Worm (Caenorhabditis elegans) whole organism, L2 larva: ENCODE data around the gene F38B7.17.

Experiments used
- C34F6.9 ChIP-seq: fragments of 150-350 bp; optimal IDR thresholded peaks from 2 replicates; lab custom pipeline; 2014; ENCODE audit warnings: missing biosample characterization, missing genetic modification characterization
- F13H6.1 ChIP-seq: sonication (generic microtip); optimal IDR thresholded peaks from 2 replicates; lab custom pipeline; 2016; ENCODE audit warnings: missing genetic modification characterization, missing compliant biosample characterization
- Y55F3AM.14 ChIP-seq: fragments of 200-800 bp; sonication (Bioruptor generic); optimal IDR thresholded peaks from 2 replicates; lab custom pipeline; 2018; ENCODE audit warnings: mild to moderate bottlenecking, missing genetic modification characterization, missing compliant biosample characterization
- alr-1 ChIP-seq: fragments of 150-350 bp; optimal IDR thresholded peaks from 2 replicates; lab custom pipeline; 2014; ENCODE audit warnings: missing biosample characterization, missing genetic modification characterization
- ama-1 ChIP-seq: fragments of 150-350 bp; optimal IDR thresholded peaks from 2 replicates; lab custom pipeline; 2018; ENCODE audit warnings: inconsistent platforms
- blmp-1 ChIP-seq: sonication (generic microtip); optimal IDR thresholded peaks from 2 replicates; lab custom pipeline; 2017; ENCODE audit warnings: missing genetic modification characterization, mild to moderate bottlenecking, missing compliant biosample characterization, antibody characterized with exemption, moderate library complexity; ENCODE audit not compliant: insufficient read depth
- ceh-16 ChIP-seq: fragments of 150-350 bp; optimal IDR thresholded peaks from 2 replicates; lab custom pipeline; 2014; ENCODE audit warnings: missing biosample characterization, missing genetic modification characterization
- ceh-82 ChIP-seq: fragments of 150-350 bp; optimal IDR thresholded peaks from 2 replicates; lab custom pipeline; 2014; ENCODE audit warnings: missing biosample characterization, missing genetic modification characterization
- crh-2 ChIP-seq: sonication (generic microtip); optimal IDR thresholded peaks from 2 replicates; lab custom pipeline; 2017; ENCODE audit warnings: missing biosample characterization, missing genetic modification characterization
- dmd-4 ChIP-seq: sonication (generic microtip); optimal IDR thresholded peaks from 2 replicates; lab custom pipeline; 2017; ENCODE audit warnings: missing biosample characterization, missing genetic modification characterization
- egl-27 ChIP-seq: sonication (generic microtip); optimal IDR thresholded peaks from 3 replicates; lab custom pipeline; 2017; ENCODE audit warnings: missing biosample characterization, missing genetic modification reagents, missing genetic modification characterization
- elt-1 ChIP-seq: fragments of 150-350 bp; optimal IDR thresholded peaks from 2 replicates; lab custom pipeline; 2014; ENCODE audit warnings: missing biosample characterization, missing genetic modification characterization
- fos-1 ChIP-seq: fragments of 150-350 bp; optimal IDR thresholded peaks from 2 replicates; lab custom pipeline; 2014; ENCODE audit warnings: missing biosample characterization, missing genetic modification characterization
- gmeb-1 ChIP-seq: fragments of 150-350 bp; optimal IDR thresholded peaks from 2 replicates; lab custom pipeline; 2014; ENCODE audit warnings: missing biosample characterization, missing genetic modification characterization
- lin-11 ChIP-seq: fragments of 150-350 bp; sonication (generic microtip); optimal IDR thresholded peaks from 2 replicates; lab custom pipeline; 2014; ENCODE audit warnings: missing biosample characterization, missing genetic modification characterization, inconsistent platforms, mixed read lengths
- mab-5 ChIP-seq: fragments of 150-350 bp; optimal IDR thresholded peaks from 2 replicates; lab custom pipeline; 2014; ENCODE audit warnings: missing biosample characterization, missing genetic modification characterization
- mbf-1 ChIP-seq: sonication (generic microtip); optimal IDR thresholded peaks from 2 replicates; lab custom pipeline; 2017; ENCODE audit warnings: missing biosample characterization, missing genetic modification characterization
- nhr-10 ChIP-seq: sonication (generic microtip); optimal IDR thresholded peaks from 2 replicates; lab custom pipeline; 2017; ENCODE audit warnings: missing biosample characterization, missing genetic modification characterization
- nhr-12 ChIP-seq: fragments of 150-350 bp; optimal IDR thresholded peaks from 2 replicates; lab custom pipeline; 2014; ENCODE audit warnings: missing biosample characterization, missing genetic modification characterization
- nhr-129 ChIP-seq: fragments of 150-350 bp; optimal IDR thresholded peaks from 2 replicates; lab custom pipeline; 2014; ENCODE audit warnings: missing biosample characterization, missing genetic modification characterization
- nhr-21 ChIP-seq: fragments of 150-350 bp; optimal IDR thresholded peaks from 2 replicates; lab custom pipeline; 2014; ENCODE audit warnings: missing biosample characterization, missing genetic modification characterization
- nhr-237 ChIP-seq: fragments of 150-350 bp; optimal IDR thresholded peaks from 2 replicates; lab custom pipeline; 2014; ENCODE audit warnings: missing biosample characterization, missing genetic modification characterization
- nhr-6 ChIP-seq: fragments of 150-350 bp; optimal IDR thresholded peaks from 2 replicates; lab custom pipeline; 2014; ENCODE audit warnings: missing biosample characterization, missing genetic modification characterization
- nhr-77 ChIP-seq: fragments of 150-350 bp; optimal IDR thresholded peaks from 2 replicates; lab custom pipeline; 2014; ENCODE audit warnings: missing biosample characterization, missing genetic modification characterization
- peb-1 ChIP-seq: fragments of 150-350 bp; optimal IDR thresholded peaks from 2 replicates; lab custom pipeline; 2014; ENCODE audit warnings: missing biosample characterization, missing genetic modification characterization
- sma-3 ChIP-seq: sonication (generic microtip); optimal IDR thresholded peaks from 2 replicates; lab custom pipeline; 2016; ENCODE audit warnings: missing genetic modification reagents, missing genetic modification characterization, missing compliant biosample characterization
- sma-9 ChIP-seq, 2 experiments: fragments of 150-350 bp in 1 of 2; sonication (generic microtip) in 1 of 2; optimal IDR thresholded peaks; 2 replicates each; lab custom pipeline; 2014 to 2016; ENCODE audit warnings: missing genetic modification characterization in 2 of 2, mild to moderate bottlenecking in 1 of 2, missing biosample characterization in 1 of 2, missing compliant biosample characterization in 1 of 2, missing genetic modification reagents in 1 of 2, moderate library complexity in 1 of 2
- unc-55 ChIP-seq: fragments of 150-350 bp; sonication (generic microtip); optimal IDR thresholded peaks from 3 replicates; lab custom pipeline; 2014; ENCODE audit warnings: missing biosample characterization, missing genetic modification reagents, missing genetic modification characterization
- unc-62 ChIP-seq: fragments of 150-350 bp; optimal IDR thresholded peaks from 2 replicates; lab custom pipeline; 2014; ENCODE audit warnings: missing biosample characterization, missing genetic modification reagents, missing genetic modification characterization
- zag-1 ChIP-seq: fragments of 150-350 bp; optimal IDR thresholded peaks from 2 replicates; lab custom pipeline; 2014; ENCODE audit warnings: missing biosample characterization, missing genetic modification characterization
- ztf-1 ChIP-seq: fragments of 200-800 bp; sonication (Bioruptor generic); conservative IDR thresholded peaks from 2 replicates; pipeline ENCODE4 v1.3.6; 2022; ENCODE audit warnings: missing genetic modification characterization, missing compliant biosample characterization
- ztf-11 ChIP-seq: sonication (generic microtip); optimal IDR thresholded peaks from 2 replicates; lab custom pipeline; 2017; ENCODE audit warnings: missing biosample characterization, missing genetic modification characterization
- ztf-4 ChIP-seq: fragments of 150-350 bp; optimal IDR thresholded peaks from 2 replicates; lab custom pipeline; 2014; ENCODE audit warnings: missing biosample characterization, missing genetic modification characterization

Gene F38B7.17

DNA sequence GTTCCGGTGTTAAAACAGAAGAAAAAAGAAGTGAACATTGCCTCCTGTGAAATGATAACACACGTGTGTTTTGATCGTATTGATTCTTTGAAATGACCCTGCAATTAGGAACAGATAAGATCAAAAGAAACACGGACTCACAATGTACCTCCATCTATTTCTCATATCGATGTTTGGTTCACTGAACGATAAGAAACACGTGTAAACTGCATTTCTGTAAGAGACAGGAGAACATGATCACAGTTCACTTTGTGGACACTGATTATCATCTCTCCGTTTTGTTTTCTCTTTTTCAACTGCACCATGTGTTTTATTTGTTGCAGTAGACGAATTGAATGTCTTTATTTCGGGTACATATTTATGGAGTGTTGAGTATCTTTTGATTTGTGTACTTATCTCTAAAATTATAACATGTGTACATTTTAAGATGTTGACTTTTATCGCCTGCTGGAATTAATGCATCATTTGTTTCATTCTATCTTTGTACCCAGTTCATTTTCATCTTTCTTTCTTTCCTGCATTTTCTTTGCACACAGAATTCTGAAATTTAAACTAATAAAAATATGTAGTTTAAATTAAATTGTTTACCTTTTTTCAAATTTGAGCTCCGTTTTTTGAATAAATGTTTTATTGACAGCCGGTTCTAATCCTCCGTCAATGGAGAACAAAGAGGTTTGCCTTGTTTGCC is 24.2 kb upstream of the F38B7.17 start, which contains the start of the genes H12C20.7 and nhr-68 (continued):
- TF ChIP-seq sma-9 (GFP tag; optimal IDR thresholded peaks at IDR 0.05; lab: Kevin White, UChicago), result peak; percentile 100
- peak; percentile 32 for TF ChIP-seq sma-9 (tag; optimal IDR thresholded peaks at IDR 0.05; lab: Kevin White, UChicago)
- peak; percentile 27 for TF ChIP-seq elt-1 (tag; lab: Kevin White, UChicago)
- no peak for TF ChIP-seq ztf-1 (GFP tag; lab: Robert Waterston, UW)
- no peak for TF ChIP-seq ceh-82 (tag; lab: Kevin White, UChicago)

DNA sequence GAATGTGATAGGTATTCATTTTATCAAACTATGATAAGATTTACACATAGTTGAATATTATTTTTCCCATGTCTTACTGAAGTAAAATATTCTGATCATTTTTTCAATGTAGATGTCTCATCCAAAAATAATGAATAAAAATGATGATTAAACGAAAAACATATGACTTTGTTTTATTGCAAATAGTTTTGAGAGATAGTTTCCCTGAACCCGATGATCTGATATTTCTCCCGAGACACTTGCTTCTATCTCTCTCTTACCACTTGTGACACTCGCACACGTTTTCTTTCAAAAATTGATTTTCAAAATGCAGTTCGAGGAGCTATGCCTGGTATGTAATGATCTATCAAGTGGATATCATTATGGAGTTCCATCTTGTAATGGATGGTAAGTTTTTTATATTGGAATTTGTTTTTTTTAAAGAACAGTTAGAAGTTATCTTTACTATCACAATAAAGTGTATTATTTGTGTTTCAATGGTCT is 21.4 kb upstream of the F38B7.17 start, which contains the start of the genes nhr-101 and pms-2:
TSS of gene nhr-101 (plus strand) at position 308 of the 483 bp plus-strand sequence.
TSS of gene pms-2 (minus strand) at position 433 of the 483 bp plus-strand sequence.
- TF ChIP-seq nhr-10 (tag; lab: Kevin White, UChicago) (no peak), nhr-129 (peak; percentile 41), sma-3 (GFP tag; lab: Kevin White, UChicago) (no peak), ztf-1 (GFP tag; lab: Robert Waterston, UW) (no peak), ama-1 (lab: Kevin White, UChicago) (no peak), lin-11 (tag; lab: Kevin White, UChicago) (no peak), nhr-21 (tag; lab: Kevin White, UChicago) (peak; percentile 4), peb-1 (tag; lab: Kevin White, UChicago) (no peak), ztf-4 (tag; lab: Kevin White, UChicago) (peak; percentile 1), fos-1 (peak; percentile 6), mbf-1 (tag; lab: Kevin White, UChicago) (no peak), ceh-16 (tag; lab: Kevin White, UChicago) (no peak), sma-9 (GFP tag; optimal IDR thresholded peaks at IDR 0.05; lab: Kevin White, UChicago) (peak; percentile 42), sma-9 (tag; optimal IDR thresholded peaks at IDR 0.05; lab: Kevin White, UChicago) (no peak)

DNA sequence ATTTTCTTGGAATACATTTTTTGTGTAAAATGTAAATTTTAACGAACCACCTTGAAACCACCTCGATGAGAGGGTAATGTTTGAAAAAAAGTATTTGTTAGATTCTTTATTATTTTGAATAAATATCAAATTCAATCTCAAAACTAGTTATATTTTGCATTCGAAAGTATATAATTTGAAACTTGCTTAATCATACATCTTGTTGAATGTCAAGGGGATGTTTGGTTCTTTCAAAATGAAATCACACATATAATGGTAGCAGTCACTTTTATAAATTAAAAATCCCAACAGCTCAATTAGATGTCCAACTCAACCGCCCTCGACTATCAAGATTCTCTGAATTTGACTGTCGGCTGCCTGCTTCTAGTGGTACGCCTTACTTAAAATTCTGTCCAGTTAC is 15.8 kb upstream of the F38B7.17 start, which contains the start of gene srx-87:
TSS of gene srx-87 (plus strand) at position 301 of the 400 bp plus-strand sequence.
- TF ChIP-seq nhr-237 (tag; lab: Kevin White, UChicago) (no peak), nhr-10 (tag; lab: Kevin White, UChicago) (no peak)

DNA sequence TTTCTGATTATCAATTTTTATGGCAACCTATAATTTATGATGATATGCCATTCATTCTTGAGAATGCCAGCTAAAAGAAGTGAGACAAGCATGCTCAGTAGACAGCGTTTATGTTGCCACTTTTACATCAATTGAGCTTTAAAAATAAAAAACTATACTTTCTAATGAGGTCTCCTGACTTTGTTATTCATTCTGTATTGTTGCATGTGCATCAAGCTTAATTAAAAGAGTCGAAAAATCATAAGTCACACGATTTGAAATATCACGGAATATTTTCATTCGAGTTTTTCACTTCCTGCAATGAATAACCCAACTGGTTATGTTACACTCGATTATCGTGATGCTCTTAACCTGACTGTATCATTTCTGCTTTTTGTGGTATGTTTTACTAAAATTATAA is 13.9 kb upstream of the F38B7.17 start, which contains the start of gene srx-86:
TSS of gene srx-86 (plus strand) at position 301 of the 400 bp plus-strand sequence.
- no peak for TF ChIP-seq ceh-16 (tag; lab: Kevin White, UChicago)
- no peak for TF ChIP-seq crh-2 (tag; lab: Kevin White, UChicago)
- TF ChIP-seq sma-3 (GFP tag; lab: Kevin White, UChicago), result no peak
- TF ChIP-seq ztf-11 (tag; lab: Kevin White, UChicago), result no peak
- TF ChIP-seq Y55F3AM.14 (GFP tag; lab: Kevin White, UChicago), result no peak
- no peak for TF ChIP-seq peb-1 (tag; lab: Kevin White, UChicago)
- no peak for TF ChIP-seq blmp-1
- TF ChIP-seq nhr-237 (tag; lab: Kevin White, UChicago), result no peak
- TF ChIP-seq mab-5 (tag; lab: Kevin White, UChicago), result no peak
- TF ChIP-seq alr-1 (tag; lab: Kevin White, UChicago), result no peak
- TF ChIP-seq nhr-6, result no peak
- TF ChIP-seq nhr-12 (tag; lab: Kevin White, UChicago), result no peak
- no peak for TF ChIP-seq egl-27 (tag; lab: Kevin White, UChicago)
- no peak for TF ChIP-seq dmd-4 (tag; lab: Kevin White, UChicago)
- TF ChIP-seq nhr-77 (tag; lab: Kevin White, UChicago), result no peak
- TF ChIP-seq C34F6.9 (tag; lab: Kevin White, UChicago), result no peak
- TF ChIP-seq nhr-129, result no peak

DNA sequence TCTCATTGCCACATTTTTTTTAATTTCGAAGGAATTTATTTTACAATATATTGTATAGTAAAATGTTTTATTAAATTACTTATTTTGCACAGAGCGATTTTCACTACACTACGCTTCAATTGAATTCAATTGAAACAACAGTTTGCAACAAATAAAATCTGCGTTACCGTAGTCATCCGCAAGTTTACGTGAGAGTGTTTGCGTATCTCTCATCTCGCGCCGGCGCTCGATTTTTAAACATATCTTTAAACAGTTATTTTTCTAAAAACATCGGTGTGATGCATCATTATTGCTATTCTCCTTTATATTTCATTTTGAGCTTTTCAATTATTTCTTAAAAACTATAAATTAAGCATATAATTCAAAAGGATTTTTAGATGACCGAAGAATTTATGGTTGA is 5.5 kb upstream of the F38B7.17 start, which contains the start of gene duo-1:
TSS of gene duo-1 (plus strand) at position 371 of the 400 bp plus-strand sequence.
- no peak for TF ChIP-seq ztf-1 (GFP tag; lab: Robert Waterston, UW)
- TF ChIP-seq nhr-21 (tag; lab: Kevin White, UChicago), result no peak
- no peak for TF ChIP-seq gmeb-1 (tag; lab: Kevin White, UChicago)
- TF ChIP-seq unc-62 (GFP tag; lab: Kevin White, UChicago), result no peak
- TF ChIP-seq F13H6.1 (tag; lab: Kevin White, UChicago), result no peak
- TF ChIP-seq zag-1 (tag; lab: Kevin White, UChicago), result no peak
- TF ChIP-seq unc-55 (GFP tag; lab: Kevin White, UChicago), result no peak
